Fruit fly (Drosophila melanogaster): ENCODE results near the gene Acp95EF.

The Acp95EF gene

DNA sequence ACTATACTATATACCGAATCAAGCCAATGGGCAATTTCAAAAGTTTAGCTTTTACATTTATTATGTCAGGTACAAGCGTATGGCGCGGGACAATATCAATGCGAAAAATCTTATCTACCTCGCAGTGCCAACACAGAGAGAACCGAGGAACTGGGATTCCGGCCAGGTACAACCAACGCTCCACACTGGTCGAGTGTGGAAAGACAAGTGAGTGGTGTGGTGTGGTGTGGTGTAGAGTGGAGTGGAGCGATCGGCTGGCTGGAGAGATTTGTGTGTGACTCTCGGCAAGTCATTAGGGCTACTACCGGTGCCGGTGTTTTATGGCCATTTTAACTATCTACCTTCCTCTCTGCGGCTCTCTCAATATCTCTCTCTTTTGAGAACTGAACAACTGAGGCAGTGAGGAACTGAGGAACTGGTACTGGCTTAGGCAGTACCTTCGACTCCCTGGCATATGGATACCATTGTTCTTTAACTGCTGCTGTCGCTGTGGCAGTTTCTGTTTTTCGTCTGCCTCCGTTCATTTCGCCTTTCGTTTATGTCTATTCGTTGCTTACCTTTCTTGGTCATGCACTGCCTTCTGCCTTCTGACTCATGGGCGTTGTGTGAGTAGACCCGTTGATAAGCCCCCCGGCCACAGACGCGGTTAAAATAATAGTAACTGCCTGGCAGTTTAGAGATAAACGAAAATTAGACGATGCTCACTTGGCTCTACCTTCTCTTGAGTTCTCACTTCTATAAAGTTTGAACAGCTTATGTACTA, 30.7 kb downstream of the Acp95EF start (continued):
- peak; percentile 75 for TF ChIP-seq CG11398 (GFP tag; optimal IDR thresholded peaks at IDR 0.05)
- TF ChIP-seq CG17186 (GFP tag; optimal IDR thresholded peaks at IDR 0.05): peak; percentile 58
- peak; percentile 89 for TF ChIP-seq NfI (GFP tag; optimal IDR thresholded peaks at IDR 0.05)
- peak; percentile 90 for TF ChIP-seq CG6813 (GFP tag; optimal IDR thresholded peaks at IDR 0.05)
- no peak for TF ChIP-seq ftz-f1 (GFP tag; optimal IDR thresholded peaks at IDR 0.05)
- TF ChIP-seq CG9609 (GFP tag; optimal IDR thresholded peaks at IDR 0.05): no peak
- 0 out of 2 replicates have a peak, but pooled peaks have one; percentile 36 for TF ChIP-seq dati (GFP tag; IDR thresholded peaks at IDR 0.05)
- TF ChIP-seq zf30C (GFP tag; optimal IDR thresholded peaks at IDR 0.05): no peak
- peak; percentile 93 for TF ChIP-seq CG2712 (tag; optimal IDR thresholded peaks at IDR 0.05)
- TF ChIP-seq CG17912 (GFP tag; optimal IDR thresholded peaks at IDR 0.05): no peak
- no peak for TF ChIP-seq CkIIα-i1 (GFP tag; IDR thresholded peaks at IDR 0.05)
- TF ChIP-seq CG9727 (GFP tag; optimal IDR thresholded peaks at IDR 0.05): peak; percentile 93
- peak; percentile 93 for TF ChIP-seq Drgx (GFP tag; IDR thresholded peaks at IDR 0.05)
- peak; percentile 85 for TF ChIP-seq CG1602 (GFP tag; optimal IDR thresholded peaks at IDR 0.05)
- peak; percentile 89 for TF ChIP-seq CoRest (tag; optimal IDR thresholded peaks at IDR 0.05)
- TF ChIP-seq btn (GFP tag; optimal IDR thresholded peaks at IDR 0.05): peak; percentile 85
- TF ChIP-seq CG7839 (tag; optimal IDR thresholded peaks at IDR 0.05): peak; percentile 94
- TF ChIP-seq B-H2 (GFP tag; optimal IDR thresholded peaks at IDR 0.05): no peak
- peak; percentile 92 for TF ChIP-seq kay (GFP tag; optimal IDR thresholded peaks at IDR 0.05)
- TF ChIP-seq Mes4 (GFP tag; optimal IDR thresholded peaks at IDR 0.05): peak; percentile 75
- TF ChIP-seq Hmx (GFP tag; optimal IDR thresholded peaks at IDR 0.05): peak; percentile 82
- no peak for TF ChIP-seq vnd (GFP tag; IDR thresholded peaks at IDR 0.05; ENCODE audit: partially characterized antibody)
- TF ChIP-seq CG14710 (tag; optimal IDR thresholded peaks at IDR 0.05): peak; percentile 83
- peak; percentile 91 for TF ChIP-seq CG16815 (GFP tag; optimal IDR thresholded peaks at IDR 0.05)
- peak; percentile 79 for TF ChIP-seq nerfin-1 (tag; optimal IDR thresholded peaks at IDR 0.05)
- TF ChIP-seq CG15514 (GFP tag; optimal IDR thresholded peaks at IDR 0.05): peak; percentile 97
- TF ChIP-seq Hey (tag; optimal IDR thresholded peaks at IDR 0.05): peak; percentile 16
- TF ChIP-seq H15 (GFP tag; IDR thresholded peaks at IDR 0.05): peak; percentile 85
- TF ChIP-seq Spps (tag; optimal IDR thresholded peaks at IDR 0.05): peak; percentile 74
- peak; percentile 88 for TF ChIP-seq Atf-2 (GFP tag; optimal IDR thresholded peaks at IDR 0.05)
- peak; percentile 81 for TF ChIP-seq CG13296 (GFP tag; optimal IDR thresholded peaks at IDR 0.05)
- peak; percentile 78 for TF ChIP-seq shn (GFP tag; optimal IDR thresholded peaks at IDR 0.05)
- TF ChIP-seq Myb (GFP tag; optimal IDR thresholded peaks at IDR 0.05): peak; percentile 77
- peak; percentile 91 for TF ChIP-seq dmrt99B (tag; optimal IDR thresholded peaks at IDR 0.05)
- TF ChIP-seq nau (GFP tag; optimal IDR thresholded peaks at IDR 0.05): no peak
- TF ChIP-seq CG14860 (GFP tag; IDR thresholded peaks at IDR 0.05; ENCODE audit: partially characterized antibody): no peak
- peak; percentile 85 for TF ChIP-seq chm (GFP tag; IDR thresholded peaks at IDR 0.05)
- peak; percentile 91 to 94 for TF ChIP-seq dpn (GFP tag; optimal IDR thresholded peaks at IDR 0.05)
- no peak for TF ChIP-seq Scr (GFP tag; IDR thresholded peaks at IDR 0.05; ENCODE audit: partially characterized antibody)
- TF ChIP-seq CG10543 (GFP tag; optimal IDR thresholded peaks at IDR 0.05): peak; percentile 60
- peak; percentile 57 for TF ChIP-seq en (GFP tag; optimal IDR thresholded peaks at IDR 0.05)
- peak; percentile 89 for TF ChIP-seq tin (GFP tag; optimal IDR thresholded peaks at IDR 0.05)
- TF ChIP-seq CG3065 (GFP tag; optimal IDR thresholded peaks at IDR 0.05): peak; percentile 85
- peak; percentile 84 for TF ChIP-seq fd3F (GFP tag; optimal IDR thresholded peaks at IDR 0.05)
- peak; percentile 88 for TF ChIP-seq jumu (GFP tag; optimal IDR thresholded peaks at IDR 0.05)
- TF ChIP-seq gro (GFP tag; optimal IDR thresholded peaks at IDR 0.05): peak; percentile 85
- peak; percentile 86 for TF ChIP-seq Atf3 (GFP tag; optimal IDR thresholded peaks at IDR 0.05)
- TF ChIP-seq dysf (GFP tag; IDR thresholded peaks at IDR 0.05): peak; percentile 87
- TF ChIP-seq Hr39 (optimal IDR thresholded peaks at IDR 0.05): no peak
- TF ChIP-seq br (optimal IDR thresholded peaks at IDR 0.05): no peak

Measured in whole organism, embryonic.